Fruit fly (Drosophila melanogaster) whole organism, embryonic: ENCODE results near the gene RPA3.
A peak's percentile ranks its signal among the peaks of the same experiment; 100 is the strongest.

Experiments used
- C15 ChIP-seq: fragments of 200-800 bp; sonication (Bioruptor generic); IDR thresholded peaks from 3 replicates; pipeline ENCODE4 v1.3.6; 2022; ENCODE audit warnings: missing biosample characterization, missing genetic modification characterization
- CG10209 ChIP-seq: fragments of 200-800 bp; sonication (Bioruptor generic); optimal IDR thresholded peaks from 3 replicates; lab custom pipeline; 2017; ENCODE audit warnings: missing biosample characterization, mild to moderate bottlenecking, missing genetic modification characterization, missing genetic modification reagents
- CG10543 ChIP-seq: fragments of 200-800 bp; sonication (Bioruptor generic); optimal IDR thresholded peaks from 3 replicates; lab custom pipeline; 2017; ENCODE audit warnings: missing biosample characterization, mild to moderate bottlenecking, missing genetic modification characterization, moderate library complexity
- CG10979 ChIP-seq: fragments of 200-800 bp; sonication (Bioruptor generic); optimal IDR thresholded peaks from 2 replicates; lab custom pipeline; 2018; ENCODE audit warnings: missing biosample characterization, mild to moderate bottlenecking, missing genetic modification characterization, moderate library complexity
- CG11504 ChIP-seq: fragments of 200-800 bp; sonication (Bioruptor generic); optimal IDR thresholded peaks from 3 replicates; lab custom pipeline; 2019; ENCODE audit warnings: missing biosample characterization, mild to moderate bottlenecking, missing genetic modification characterization, moderate library complexity
- CG11695 ChIP-seq: fragments of 200-800 bp; sonication (Bioruptor generic); IDR thresholded peaks from 3 replicates; pipeline ENCODE4 v1.3.6; 2022; ENCODE audit warnings: missing biosample characterization, missing genetic modification characterization
- CG12219 ChIP-seq: fragments of 200-800 bp; sonication (Bioruptor generic); optimal IDR thresholded peaks from 3 replicates; lab custom pipeline; 2018; ENCODE audit warnings: missing biosample characterization, mild to moderate bottlenecking, missing genetic modification characterization
- CG12391 ChIP-seq: fragments of 200-800 bp; sonication (Bioruptor generic); optimal IDR thresholded peaks from 3 replicates; lab custom pipeline; 2018; ENCODE audit warnings: missing biosample characterization, mild to moderate bottlenecking, missing genetic modification characterization, moderate library complexity
- CG13775 ChIP-seq: fragments of 200-800 bp; sonication (Bioruptor generic); optimal IDR thresholded peaks from 3 replicates; lab custom pipeline; 2017; ENCODE audit warnings: missing biosample characterization, mild to moderate bottlenecking, missing genetic modification characterization
- CG15514 ChIP-seq: fragments of 200-800 bp; sonication (Bioruptor generic); optimal IDR thresholded peaks from 3 replicates; lab custom pipeline; 2017; ENCODE audit warnings: missing biosample characterization, missing genetic modification characterization, mild to moderate bottlenecking, moderate library complexity, missing genetic modification reagents
- CG1603 ChIP-seq: fragments of 200-800 bp; sonication (Bioruptor generic); optimal IDR thresholded peaks from 2 replicates; lab custom pipeline; 2019; ENCODE audit warnings: missing biosample characterization, mild to moderate bottlenecking, missing genetic modification characterization, moderate library complexity
- CG17361 ChIP-seq: fragments of 200-800 bp; sonication (Bioruptor generic); IDR thresholded peaks from 3 replicates; pipeline ENCODE4 v1.3.6; 2022; ENCODE audit warnings: missing biosample characterization, missing genetic modification characterization
- CG17829 ChIP-seq: fragments of 200-800 bp; optimal IDR thresholded peaks from 2 replicates; lab custom pipeline; 2019; ENCODE audit warnings: missing biosample characterization, mild to moderate bottlenecking, missing genetic modification characterization, moderate library complexity
- CG1792 ChIP-seq: fragments of 200-800 bp; sonication (Bioruptor generic); optimal IDR thresholded peaks from 2 replicates; lab custom pipeline; 2016; ENCODE audit warnings: missing biosample characterization, missing genetic modification characterization
- CG32767 ChIP-seq: fragments of 200-800 bp; sonication (Bioruptor generic); IDR thresholded peaks from 2 replicates; pipeline ENCODE4 v1.3.6; 2022; ENCODE audit warnings: missing biosample characterization, missing genetic modification characterization
- CG3281 ChIP-seq: fragments of 200-800 bp; sonication (Bioruptor generic); optimal IDR thresholded peaks from 3 replicates; lab custom pipeline; 2017; ENCODE audit warnings: missing biosample characterization, mild to moderate bottlenecking, missing genetic modification characterization
- CG3847 ChIP-seq: fragments of 200-800 bp; sonication (Bioruptor generic); IDR thresholded peaks from 2 replicates; pipeline ENCODE4 v1.3.6; 2022; ENCODE audit warnings: missing biosample characterization, missing genetic modification characterization
- CG4404 ChIP-seq: fragments of 200-800 bp; sonication (Bioruptor generic); IDR thresholded peaks from 2 replicates; pipeline ENCODE4 v1.3.6; 2022; ENCODE audit warnings: missing biosample characterization, missing genetic modification characterization
- CG6854 ChIP-seq: fragments of 200-800 bp; sonication (Bioruptor generic); optimal IDR thresholded peaks from 3 replicates; lab custom pipeline; 2017; ENCODE audit warnings: missing biosample characterization, mild to moderate bottlenecking, missing genetic modification characterization
- CG7839 ChIP-seq: fragments of 200-800 bp; sonication (Bioruptor generic); optimal IDR thresholded peaks from 3 replicates; lab custom pipeline; 2018; ENCODE audit warnings: missing biosample characterization, mild to moderate bottlenecking, missing genetic modification characterization, moderate library complexity
- CG7928 ChIP-seq: fragments of 200-800 bp; sonication (Bioruptor generic); optimal IDR thresholded peaks from 2 replicates; lab custom pipeline; 2017; ENCODE audit warnings: missing biosample characterization, mild to moderate bottlenecking, missing genetic modification characterization
- CG8290 ChIP-seq, 3 experiments: fragments of 200-800 bp; sonication (Bioruptor generic); optimal IDR thresholded peaks; 2 replicates each; lab custom pipeline; 2016 to 2019; ENCODE audit warnings: missing biosample characterization in 3 of 3, missing genetic modification characterization in 3 of 3, mild to moderate bottlenecking in 2 of 3, moderate library complexity in 1 of 3
- CG9932 ChIP-seq: fragments of 200-800 bp; sonication (Bioruptor generic); IDR thresholded peaks from 2 replicates; pipeline ENCODE4 v1.3.6; 2022; ENCODE audit warnings: missing biosample characterization, missing genetic modification characterization
- Dad ChIP-seq: fragments of 200-800 bp; sonication (Bioruptor generic); optimal IDR thresholded peaks from 3 replicates; lab custom pipeline; 2016; ENCODE audit warnings: missing biosample characterization, missing genetic modification characterization
- Hr3 ChIP-seq: fragments of 200-800 bp; sonication (Bioruptor generic); optimal IDR thresholded peaks from 3 replicates; lab custom pipeline; 2016; ENCODE audit warnings: missing biosample characterization, missing genetic modification characterization
- Meics ChIP-seq: fragments of 200-800 bp; sonication (Bioruptor generic); optimal IDR thresholded peaks from 2 replicates; lab custom pipeline; 2017; ENCODE audit warnings: missing biosample characterization, mild to moderate bottlenecking, missing genetic modification characterization
- Six4 ChIP-seq: fragments of 200-800 bp; sonication (Bioruptor generic); optimal IDR thresholded peaks from 2 replicates; lab custom pipeline; 2016; ENCODE audit warnings: missing biosample characterization, missing genetic modification characterization
- Sox102F ChIP-seq: fragments of 200-800 bp; sonication (Bioruptor generic); optimal IDR thresholded peaks from 2 replicates; lab custom pipeline; 2018; ENCODE audit warnings: missing biosample characterization, mild to moderate bottlenecking, missing genetic modification characterization, moderate library complexity
- Trl ChIP-seq, 3 experiments: fragments of >200 bp in 2 of 3; fragments of 200-800 bp in 1 of 3; sonication (Bioruptor generic) in 1 of 3; optimal IDR thresholded peaks; 2 replicates in 1 of 3; 3 replicates in 2 of 3; lab custom pipeline; 2016 to 2017; ENCODE audit warnings: missing biosample characterization in 1 of 3, missing genetic modification characterization in 1 of 3
- bsh ChIP-seq, 2 experiments: fragments of 200-800 bp; sonication (Bioruptor generic); optimal IDR thresholded peaks; 2 replicates each; lab custom pipeline; 2017 to 2018; ENCODE audit warnings: mild to moderate bottlenecking in 2 of 2, missing biosample characterization in 2 of 2, missing genetic modification characterization in 2 of 2, moderate library complexity in 1 of 2
- cad ChIP-seq: fragments of >200 bp; optimal IDR thresholded peaks from 2 replicates; lab custom pipeline; 2017; ENCODE audit warnings: missing biosample characterization, missing genetic modification characterization
- chif ChIP-seq, 2 experiments: fragments of 200-800 bp; sonication (Bioruptor generic); optimal IDR thresholded peaks; 3 replicates each; lab custom pipeline; 2016; ENCODE audit warnings: missing biosample characterization in 2 of 2, missing genetic modification characterization in 2 of 2
- dysf ChIP-seq: fragments of 200-800 bp; sonication (Bioruptor generic); IDR thresholded peaks from 3 replicates; pipeline ENCODE4 v1.3.6; 2022; ENCODE audit warnings: missing biosample characterization, missing genetic modification characterization
- fd96Cb ChIP-seq: fragments of 200-800 bp; sonication (Bioruptor generic); optimal IDR thresholded peaks from 2 replicates; lab custom pipeline; 2018; ENCODE audit warnings: missing biosample characterization, mild to moderate bottlenecking, missing genetic modification characterization, moderate library complexity
- ftz-f1 ChIP-seq: fragments of 200-800 bp; sonication (Bioruptor generic); optimal IDR thresholded peaks from 2 replicates; lab custom pipeline; 2016; ENCODE audit warnings: missing biosample characterization, missing genetic modification characterization
- grau ChIP-seq: fragments of 200-800 bp; optimal IDR thresholded peaks from 3 replicates; lab custom pipeline; 2019; ENCODE audit warnings: missing biosample characterization, mild to moderate bottlenecking, missing genetic modification characterization, moderate library complexity
- jing ChIP-seq: fragments of 200-800 bp; sonication (Bioruptor generic); optimal IDR thresholded peaks from 2 replicates; lab custom pipeline; 2018; ENCODE audit warnings: missing biosample characterization, mild to moderate bottlenecking, missing genetic modification characterization
- kay ChIP-seq: fragments of 200-800 bp; sonication (Bioruptor generic); optimal IDR thresholded peaks from 2 replicates; lab custom pipeline; 2016; ENCODE audit warnings: missing biosample characterization, missing genetic modification characterization
- lola ChIP-seq, 3 experiments: fragments of >200 bp in 2 of 3; fragments of 200-800 bp in 1 of 3; sonication (Bioruptor generic) in 1 of 3; optimal IDR thresholded peaks; 2 replicates each; lab custom pipeline; 2017 to 2019; ENCODE audit warnings: missing biosample characterization in 3 of 3, missing genetic modification characterization in 3 of 3, mild to moderate bottlenecking in 1 of 3, moderate library complexity in 1 of 3
- nerfin-1 ChIP-seq: fragments of 200-800 bp; sonication (Bioruptor generic); optimal IDR thresholded peaks from 3 replicates; lab custom pipeline; 2019; ENCODE audit warnings: missing biosample characterization, mild to moderate bottlenecking, missing genetic modification characterization, moderate library complexity
- odd ChIP-seq: fragments of 200-800 bp; sonication (Bioruptor generic); optimal IDR thresholded peaks from 2 replicates; lab custom pipeline; 2017; ENCODE audit warnings: missing biosample characterization, mild to moderate bottlenecking, missing genetic modification characterization
- org-1 ChIP-seq: fragments of 200-800 bp; sonication (Bioruptor generic); optimal IDR thresholded peaks from 2 replicates; lab custom pipeline; 2017; ENCODE audit warnings: missing biosample characterization, missing genetic modification characterization
- psq ChIP-seq: fragments of 200-800 bp; sonication (Bioruptor generic); optimal IDR thresholded peaks from 2 replicates; lab custom pipeline; 2017; ENCODE audit warnings: missing biosample characterization, missing genetic modification characterization
- ro ChIP-seq: fragments of 200-800 bp; sonication (Bioruptor generic); IDR thresholded peaks from 2 replicates; pipeline ENCODE4 v1.3.6; 2022; ENCODE audit warnings: missing biosample characterization, missing genetic modification characterization
- salm ChIP-seq: fragments of 200-800 bp; sonication (Bioruptor generic); optimal IDR thresholded peaks from 2 replicates; lab custom pipeline; 2018; ENCODE audit warnings: missing biosample characterization, mild to moderate bottlenecking, missing genetic modification characterization
- so ChIP-seq: fragments of 200-800 bp; sonication (Bioruptor generic); IDR thresholded peaks from 3 replicates; pipeline ENCODE4 v1.3.6; 2022; ENCODE audit warnings: missing biosample characterization, missing genetic modification characterization
- zen ChIP-seq: fragments of 200-800 bp; sonication (Bioruptor generic); optimal IDR thresholded peaks from 3 replicates; lab custom pipeline; 2018; ENCODE audit warnings: missing biosample characterization, mild to moderate bottlenecking, missing genetic modification characterization, moderate library complexity
- zf30C ChIP-seq: fragments of 200-800 bp; sonication (Bioruptor generic); optimal IDR thresholded peaks from 3 replicates; lab custom pipeline; 2018; ENCODE audit warnings: missing biosample characterization, mild to moderate bottlenecking, missing genetic modification characterization
- zfh1 ChIP-seq: fragments of 200-800 bp; sonication (Bioruptor generic); IDR thresholded peaks from 3 replicates; pipeline ENCODE4 v1.3.6; 2022; ENCODE audit warnings: missing biosample characterization, missing genetic modification characterization

The RPA3 gene

dm6 chrX:11657140-11657539 lies 41.5 kb upstream of the RPA3 start (continued):
- TF ChIP-seq nerfin-1 (tag; lab: Kevin White, UChicago) (peak; percentile 26), CG32767 (GFP tag; lab: Robert Waterston, UW) (0 out of 2 replicates have a peak, but pooled peaks have one; percentile 49), CG13775 (GFP tag; lab: Kevin White, UChicago) (peak; percentile 47), chif (GFP tag; optimal IDR thresholded peaks at IDR 0.05; lab: Kevin White, UChicago) (peak; percentile 11 to 59), CG11504 (tag; lab: Kevin White, UChicago) (peak; percentile 75), so (peak; percentile 69; the same call in 2 of the 3 replicates), CG1792 (GFP tag; lab: Kevin White, UChicago) (peak; percentile 10), CG10543 (GFP tag; lab: Kevin White, UChicago) (peak; percentile 60), CG7839 (peak; percentile 73), cad (GFP tag; lab: Kevin White, UChicago) (no peak), org-1 (peak; percentile 35), odd (GFP tag; lab: Kevin White, UChicago) (peak; percentile 12), C15 (GFP tag; lab: Robert Waterston, UW) (no peak), psq (GFP tag; lab: Kevin White, UChicago) (no peak), CG7928 (GFP tag; lab: Kevin White, UChicago) (no peak), grau (tag; lab: Kevin White, UChicago) (peak; percentile 71), zen (tag; lab: Kevin White, UChicago) (peak; percentile 60), CG4404 (GFP tag; lab: Robert Waterston, UW) (0 out of 2 replicates have a peak, but pooled peaks have one; percentile 9), CG10979 (tag; lab: Kevin White, UChicago) (peak; percentile 65), zfh1 (GFP tag; lab: Robert Waterston, UW) (peak; percentile 54; the same call in 1 of the 3 replicates), Six4 (peak; percentile 48), dysf (GFP tag; lab: Robert Waterston, UW) (peak; percentile 63; the same call in 2 of the 3 replicates), lola (GFP tag; optimal IDR thresholded peaks at IDR 0.05; lab: Kevin White, UChicago) (peak in 1 of 3 experiments; percentile 51), CG15514 (peak; percentile 49), bsh (GFP tag; optimal IDR thresholded peaks at IDR 0.05; lab: Kevin White, UChicago) (peak in 1 of 2 experiments; percentile 60), CG3847 (0 out of 2 replicates have a peak, but pooled peaks have one; percentile 20), CG3281 (GFP tag; lab: Kevin White, UChicago) (peak; percentile 57), Hr3 (GFP tag; lab: Kevin White, UChicago) (peak; percentile 10), CG6854 (GFP tag; lab: Kevin White, UChicago) (peak; percentile 32), Sox102F (peak; percentile 65), Dad (GFP tag; lab: Kevin White, UChicago) (no peak), CG17829 (tag; lab: Kevin White, UChicago) (peak; percentile 54), CG8290 (GFP tag; optimal IDR thresholded peaks at IDR 0.05; lab: Kevin White, UChicago) (no peak), CG8290 (tag; optimal IDR thresholded peaks at IDR 0.05; lab: Kevin White, UChicago) (peak in 1 of 2 experiments; percentile 16), CG12391 (tag; lab: Kevin White, UChicago) (peak; percentile 69), CG17361 (peak; percentile 67), CG9932 (GFP tag; lab: Robert Waterston, UW) (peak; percentile 49; the same call in 1 of the 2 replicates), jing (GFP tag; lab: Kevin White, UChicago) (no peak), CG10209 (GFP tag; lab: Kevin White, UChicago) (peak; percentile 40), CG12219 (peak; percentile 31), salm (tag; lab: Kevin White, UChicago) (no peak), CG1603 (tag; lab: Kevin White, UChicago) (peak; percentile 24), fd96Cb (peak; percentile 33), Trl (optimal IDR thresholded peaks at IDR 0.05; lab: Kevin White, UChicago) (no peak), Trl (GFP tag; optimal IDR thresholded peaks at IDR 0.05; lab: Kevin White, UChicago) (peak; percentile 21), zf30C (GFP tag; lab: Kevin White, UChicago) (peak; percentile 22), ftz-f1 (GFP tag; lab: Kevin White, UChicago) (no peak), kay (GFP tag; lab: Kevin White, UChicago) (no peak), ro (GFP tag; lab: Robert Waterston, UW) (no peak), CG11695 (GFP tag; lab: Robert Waterston, UW) (0 out of 3 replicates have a peak, but pooled peaks have one; percentile 44), Meics (GFP tag; lab: Kevin White, UChicago) (peak; percentile 65)
